Worm (Caenorhabditis elegans): ENCODE data around the gene T28A8.5.
A peak's percentile ranks its signal among the peaks of the same experiment; 100 is the strongest.

T28A8.5 gene

DNA sequence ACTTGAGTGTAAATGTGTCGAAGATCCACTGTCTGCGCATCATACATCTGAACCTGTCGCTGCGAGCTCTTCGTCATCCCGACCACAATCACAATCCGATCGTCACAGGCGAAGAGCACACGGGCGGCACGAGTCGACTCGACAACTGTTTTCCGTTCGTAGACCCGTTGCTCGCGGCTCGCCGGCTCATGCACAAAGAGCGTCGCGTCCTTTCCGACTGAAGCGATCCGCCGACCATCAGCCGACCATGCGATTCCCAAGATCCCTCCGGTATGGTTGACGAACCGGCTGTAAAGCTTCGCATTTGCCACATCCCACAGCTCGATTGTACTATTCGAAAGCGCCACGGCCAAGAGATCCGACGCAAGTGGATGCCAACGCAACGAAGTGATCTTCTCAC is 17.0 kb downstream of the T28A8.5 start:
- TF ChIP-seq ttx-3 (tag; optimal IDR thresholded peaks at IDR 0.05), result no peak
- no peak for TF ChIP-seq fkh-10 (GFP tag; optimal IDR thresholded peaks at IDR 0.05)
- TF ChIP-seq mec-3 (tag; optimal IDR thresholded peaks at IDR 0.05; ENCODE audit: borderline replicate concordance), result no peak
- no peak for TF ChIP-seq Y22D7AL.16 (tag; optimal IDR thresholded peaks at IDR 0.05)
- no peak for TF ChIP-seq ceh-34 (tag; optimal IDR thresholded peaks at IDR 0.05)
- TF ChIP-seq ceh-30 (tag; optimal IDR thresholded peaks at IDR 0.05), result no peak
- no peak for TF ChIP-seq nhr-232 (tag; optimal IDR thresholded peaks at IDR 0.05)
- TF ChIP-seq hlh-6 (tag; optimal IDR thresholded peaks at IDR 0.05), result no peak
- no peak for TF ChIP-seq ceh-18 (tag; optimal IDR thresholded peaks at IDR 0.05)
- TF ChIP-seq hlh-30 (tag; optimal IDR thresholded peaks at IDR 0.05; ENCODE audit: insufficient read depth), result no peak
- TF ChIP-seq lin-11 (tag; optimal IDR thresholded peaks at IDR 0.05), result no peak
- TF ChIP-seq pag-3 (tag; optimal IDR thresholded peaks at IDR 0.05; ENCODE audit: borderline replicate concordance), result no peak
- TF ChIP-seq gmeb-2 (tag; optimal IDR thresholded peaks at IDR 0.05), result no peak
- no peak for TF ChIP-seq ceh-9 (tag; optimal IDR thresholded peaks at IDR 0.05)
- no peak for TF ChIP-seq zip-5 (tag; optimal IDR thresholded peaks at IDR 0.05)
- TF ChIP-seq che-1 (tag; optimal IDR thresholded peaks at IDR 0.05), result no peak
- TF ChIP-seq K09A11.1 (tag; optimal IDR thresholded peaks at IDR 0.05; ENCODE audit: insufficient read depth), result no peak
- TF ChIP-seq tbx-2 (tag; optimal IDR thresholded peaks at IDR 0.05), result no peak
- no peak for TF ChIP-seq ztf-16 (tag; optimal IDR thresholded peaks at IDR 0.05)
- no peak for TF ChIP-seq pax-1 (tag; optimal IDR thresholded peaks at IDR 0.05)

DNA sequence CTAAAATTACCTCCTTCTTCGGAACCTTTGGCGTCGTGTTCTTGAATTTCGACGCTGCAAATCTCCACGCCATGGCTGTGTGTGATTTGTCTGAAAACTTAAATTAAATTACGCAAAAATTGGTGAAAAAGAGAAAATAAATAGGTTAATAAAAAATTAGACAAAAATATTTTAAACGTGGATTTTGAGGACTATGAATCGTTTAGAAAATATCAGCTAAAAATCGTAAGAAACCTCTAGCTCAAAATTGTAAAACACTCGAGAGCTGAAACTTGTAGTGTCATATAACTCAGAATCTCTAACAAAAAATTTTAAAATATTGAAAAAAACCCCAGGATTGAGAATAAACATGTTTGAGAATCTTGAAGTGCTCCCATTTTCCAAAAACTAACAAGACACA is 22.6 kb downstream of the T28A8.5 start, which contains the start of gene pod-1:
Gene pod-1 (minus strand): TSS at position 101 of the 400 bp plus-strand sequence.
- TF ChIP-seq tbx-2 (tag; optimal IDR thresholded peaks at IDR 0.05) (no peak), eyg-1 (tag; optimal IDR thresholded peaks at IDR 0.05) (no peak), ahr-1 (tag; optimal IDR thresholded peaks at IDR 0.05) (no peak), fkh-10 (GFP tag; optimal IDR thresholded peaks at IDR 0.05) (no peak)

- TF ChIP-seq nhr-11 (tag; optimal IDR thresholded peaks at IDR 0.05) (no peak), ttx-3 (tag; optimal IDR thresholded peaks at IDR 0.05) (no peak), npax-4 (tag; optimal IDR thresholded peaks at IDR 0.05) (no peak), che-1 (tag; optimal IDR thresholded peaks at IDR 0.05) (no peak), K09A11.1 (tag; optimal IDR thresholded peaks at IDR 0.05; ENCODE audit: insufficient read depth) (no peak), ets-4 (tag; optimal IDR thresholded peaks at IDR 0.05) (no peak), unc-55 (GFP tag; optimal IDR thresholded peaks at IDR 0.05) (no peak), hlh-30 (tag; optimal IDR thresholded peaks at IDR 0.05; ENCODE audit: insufficient read depth) (no peak), pha-4 (tag; optimal IDR thresholded peaks at IDR 0.05) (no peak), K02D7.2 (tag; optimal IDR thresholded peaks at IDR 0.05) (no peak), pha-2 (tag; optimal IDR thresholded peaks at IDR 0.05) (no peak), ceh-48 (tag; optimal IDR thresholded peaks at IDR 0.05) (no peak), lin-11 (tag; optimal IDR thresholded peaks at IDR 0.05) (no peak), T23F11.4 (GFP tag; optimal IDR thresholded peaks at IDR 0.05) (no peak), fkh-10 (GFP tag; optimal IDR thresholded peaks at IDR 0.05) (no peak), pqm-1 (tag; optimal IDR thresholded peaks at IDR 0.05) (no peak), unc-42 (tag; optimal IDR thresholded peaks at IDR 0.05) (peak; percentile 90), elt-2 (tag; optimal IDR thresholded peaks at IDR 0.05) (no peak), ceh-19 (GFP tag; optimal IDR thresholded peaks at IDR 0.05) (peak; percentile 34), ceh-30 (tag; optimal IDR thresholded peaks at IDR 0.05) (no peak), pat-9 (tag; optimal IDR thresholded peaks at IDR 0.05) (no peak), ceh-45 (GFP tag; IDR thresholded peaks at IDR 0.05) (0 out of 2 replicates have a peak, but pooled peaks have one; percentile 19), nhr-232 (tag; optimal IDR thresholded peaks at IDR 0.05) (no peak), ceh-6 (GFP tag; optimal IDR thresholded peaks at IDR 0.05) (no peak), tbx-7 (tag; optimal IDR thresholded peaks at IDR 0.05) (no peak), fax-1 (tag; optimal IDR thresholded peaks at IDR 0.05) (no peak), sox-4 (tag; optimal IDR thresholded peaks at IDR 0.05) (peak; percentile 7), ceh-34 (tag; optimal IDR thresholded peaks at IDR 0.05) (peak; percentile 24), ceh-18 (tag; optimal IDR thresholded peaks at IDR 0.05) (no peak), madf-2 (tag; optimal IDR thresholded peaks at IDR 0.05) (no peak), ztf-16 (tag; optimal IDR thresholded peaks at IDR 0.05) (no peak)
Measured at ce11 chrIII:13525118-13525839, 23.8 kb downstream of the T28A8.5 start.
